Worm (Caenorhabditis elegans) whole organism, L1 larva: ENCODE measurements around the gene sax-7.

ENCODE experiments used
- aha-1 ChIP-seq: fragments of 150-350 bp; optimal IDR thresholded peaks from 2 replicates; lab custom pipeline; 2014; ENCODE audit warnings: missing biosample characterization, missing genetic modification characterization
- hlh-17 ChIP-seq: fragments of 200-800 bp; sonication (Bioruptor generic); optimal IDR thresholded peaks from 2 replicates; lab custom pipeline; 2018; ENCODE audit warnings: missing genetic modification characterization, mild to moderate bottlenecking, missing compliant biosample characterization, moderate library complexity, borderline replicate concordance

ce11 chrIV:8029413-8029812 lies 33.0 kb upstream of the sax-7 start, which contains the start of gene nhr-31:
- TF ChIP-seq aha-1 (tag; lab: Kevin White, UChicago), result no peak
- no peak for TF ChIP-seq hlh-17 (GFP tag; lab: Kevin White, UChicago)
